Fruit fly (Drosophila melanogaster): ENCODE results near the gene CG5282.

The CG5282 gene

DNA sequence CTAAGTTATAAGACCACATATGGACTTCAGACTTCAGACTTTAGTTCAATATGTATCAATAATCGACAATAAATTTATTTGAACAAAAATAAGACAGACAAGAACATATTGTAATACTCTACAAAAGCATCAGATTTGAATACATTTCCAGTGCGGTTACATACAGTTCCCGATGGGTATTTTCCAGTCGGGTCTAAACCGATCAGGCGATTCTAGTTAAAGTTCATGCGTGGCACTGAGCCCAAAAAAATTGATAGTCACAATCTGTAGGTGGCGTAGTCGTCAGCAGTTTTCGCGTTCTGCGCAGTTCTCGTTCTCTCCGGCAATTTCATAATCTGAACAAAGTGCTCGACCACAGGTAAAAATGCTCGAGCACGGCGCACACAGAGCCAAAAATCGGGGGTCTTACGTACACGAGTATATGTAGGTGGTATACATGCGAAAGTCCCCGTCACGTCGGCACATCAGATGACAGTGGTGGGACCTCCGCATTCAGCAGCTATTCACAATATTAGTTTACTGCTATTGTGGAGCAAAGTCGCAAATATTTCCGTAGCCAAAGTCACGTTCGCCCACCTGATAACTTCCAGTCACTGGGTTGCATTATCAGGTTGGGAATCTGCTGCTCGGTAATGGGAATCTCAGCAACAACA is 30.5 kb downstream of the CG5282 start (continued):
- no peak for TF ChIP-seq Blimp-1 (GFP tag; optimal IDR thresholded peaks at IDR 0.05)
- TF ChIP-seq zfh1 (GFP tag; IDR thresholded peaks at IDR 0.05) = no peak
- peak; percentile 45 for TF ChIP-seq CG7786 (GFP tag; optimal IDR thresholded peaks at IDR 0.05)
- peak; percentile 63 for TF ChIP-seq CTCF (GFP tag; optimal IDR thresholded peaks at IDR 0.05)
- peak; percentile 56 for TF ChIP-seq emc (GFP tag; optimal IDR thresholded peaks at IDR 0.05)
- no peak for TF ChIP-seq sc (optimal IDR thresholded peaks at IDR 0.05)
- no peak for TF ChIP-seq sc (GFP tag; optimal IDR thresholded peaks at IDR 0.05)
- peak; percentile 73 for TF ChIP-seq sug (tag; optimal IDR thresholded peaks at IDR 0.05)
- TF ChIP-seq CG13894 (tag; optimal IDR thresholded peaks at IDR 0.05) = peak; percentile 100
- no peak for TF ChIP-seq ssp (GFP tag; IDR thresholded peaks at IDR 0.05)
- TF ChIP-seq tll (GFP tag; optimal IDR thresholded peaks at IDR 0.05) = no peak
- no peak for TF ChIP-seq croc (GFP tag; conservative IDR thresholded peaks at IDR 0.05)
- TF ChIP-seq otp (GFP tag; IDR thresholded peaks at IDR 0.05) = 0 out of 3 replicates have a peak, but pooled peaks have one; percentile 26
- 0 out of 3 replicates have a peak, but pooled peaks have one; percentile 46 for TF ChIP-seq Dbx (GFP tag; IDR thresholded peaks at IDR 0.05)
- TF ChIP-seq kah (GFP tag; optimal IDR thresholded peaks at IDR 0.05) = no peak
- no peak for TF ChIP-seq CG5245 (GFP tag; optimal IDR thresholded peaks at IDR 0.05)
- no peak for TF ChIP-seq az2 (GFP tag; optimal IDR thresholded peaks at IDR 0.05)
- TF ChIP-seq CG11560 (tag; IDR thresholded peaks at IDR 0.05) = no peak
- TF ChIP-seq CkIIα-i1 (GFP tag; IDR thresholded peaks at IDR 0.05) = no peak
- peak; percentile 60 for TF ChIP-seq CG12155 (GFP tag; optimal IDR thresholded peaks at IDR 0.05)
- TF ChIP-seq Drgx (GFP tag; IDR thresholded peaks at IDR 0.05) = 0 out of 2 replicates have a peak, but pooled peaks have one; percentile 38
- TF ChIP-seq ATbp (GFP tag; optimal IDR thresholded peaks at IDR 0.05) = no peak
- TF ChIP-seq CG14667 (GFP tag; IDR thresholded peaks at IDR 0.05) = no peak
- TF ChIP-seq Neu2 (GFP tag; optimal IDR thresholded peaks at IDR 0.05; ENCODE audit: borderline replicate concordance) = no peak
- peak; percentile 29 for TF ChIP-seq Atf-2 (GFP tag; optimal IDR thresholded peaks at IDR 0.05)
- TF ChIP-seq nmo (GFP tag; optimal IDR thresholded peaks at IDR 0.05) = peak; percentile 33
- no peak for TF ChIP-seq ap (GFP tag; IDR thresholded peaks at IDR 0.05)
- TF ChIP-seq slou (GFP tag; optimal IDR thresholded peaks at IDR 0.05) = no peak
- TF ChIP-seq twi (tag; optimal IDR thresholded peaks at IDR 0.05) = no peak
- TF ChIP-seq sd (tag; optimal IDR thresholded peaks at IDR 0.05) = peak; percentile 70
- TF ChIP-seq hb (GFP tag; IDR thresholded peaks at IDR 0.05; ENCODE audit: partially characterized antibody) = no peak
- no peak for TF ChIP-seq CG17186 (GFP tag; optimal IDR thresholded peaks at IDR 0.05)
- TF ChIP-seq CG3407 (GFP tag; optimal IDR thresholded peaks at IDR 0.05) = no peak
- no peak for TF ChIP-seq sr (GFP tag; IDR thresholded peaks at IDR 0.05)
- no peak for TF ChIP-seq CG16813 (GFP tag; IDR thresholded peaks at IDR 0.05; ENCODE audit: partially characterized antibody)
- TF ChIP-seq CG8944 (GFP tag; optimal IDR thresholded peaks at IDR 0.05) = peak; percentile 8
- no peak for TF ChIP-seq CG34422 (GFP tag; IDR thresholded peaks at IDR 0.05)
- no peak for TF ChIP-seq maf-S (GFP tag; optimal IDR thresholded peaks at IDR 0.05)
- peak; percentile 69 for TF ChIP-seq zfh2 (GFP tag; optimal IDR thresholded peaks at IDR 0.05)
- TF ChIP-seq CG1602 (GFP tag; optimal IDR thresholded peaks at IDR 0.05) = no peak
- no peak for TF ChIP-seq CG11723 (GFP tag; optimal IDR thresholded peaks at IDR 0.05)
- TF ChIP-seq CG11696 (GFP tag; IDR thresholded peaks at IDR 0.05) = no peak
- no peak for TF ChIP-seq CG17912 (GFP tag; optimal IDR thresholded peaks at IDR 0.05)
- TF ChIP-seq CG4854 (GFP tag; optimal IDR thresholded peaks at IDR 0.05) = no peak
- no peak for TF ChIP-seq Ssrp (tag; optimal IDR thresholded peaks at IDR 0.05)
- TF ChIP-seq ase (GFP tag; IDR thresholded peaks at IDR 0.05) = no peak
- peak; percentile 13 for TF ChIP-seq CG10274 (GFP tag; optimal IDR thresholded peaks at IDR 0.05)
- TF ChIP-seq Tbp (GFP tag; optimal IDR thresholded peaks at IDR 0.05) = no peak
- peak; percentile 36 for TF ChIP-seq cg (GFP tag; optimal IDR thresholded peaks at IDR 0.05)
- peak; percentile 42; the same call in 2 of the 3 replicates for TF ChIP-seq CG34224 (GFP tag; IDR thresholded peaks at IDR 0.05; ENCODE audit: partially characterized antibody)
- no peak for TF ChIP-seq CG3065 (GFP tag; optimal IDR thresholded peaks at IDR 0.05)

All from whole organism, embryonic.